Fruit fly (Drosophila melanogaster) Kc167 (cell line): ENCODE data around the gene nonA.

ENCODE experiments used
- Myc ChIP-seq: fragments of >200 bp; optimal IDR thresholded peaks from 2 replicates; lab custom pipeline; 2017; ENCODE audit warnings: missing external identifiers
- Sin3A ChIP-seq: fragments of >200 bp; optimal IDR thresholded peaks from 2 replicates; lab custom pipeline; 2018; ENCODE audit warnings: missing external identifiers
- h ChIP-seq: fragments of >200 bp; optimal IDR thresholded peaks from 3 replicates; lab custom pipeline; 2018; ENCODE audit warnings: missing external identifiers
- insv ChIP-seq: fragments of >200 bp; optimal IDR thresholded peaks from 3 replicates; lab custom pipeline; 2018; ENCODE audit warnings: missing external identifiers
- psq ChIP-seq: fragments of >200 bp; optimal IDR thresholded peaks from 2 replicates; lab custom pipeline; 2017; ENCODE audit warnings: missing external identifiers
- ttk ChIP-seq: sonication (Bioruptor generic); optimal IDR thresholded peaks from 2 replicates; lab custom pipeline; 2017; ENCODE audit warnings: missing external identifiers

nonA gene

dm6 chrX:16361306-16361705 is at the start of gene nonA:
nonA (plus strand) TSS chrX:16361569.
- no peak for TF ChIP-seq Sin3A (lab: Kevin White, UChicago)
- no peak for TF ChIP-seq h (lab: Kevin White, UChicago)
- TF ChIP-seq Myc, result no peak
- TF ChIP-seq insv (lab: Kevin White, UChicago), result no peak
- no peak for TF ChIP-seq psq
- no peak for TF ChIP-seq ttk (lab: Kevin White, UChicago)

- no peak for TF ChIP-seq insv (lab: Kevin White, UChicago)
- no peak for TF ChIP-seq ttk (lab: Kevin White, UChicago)
- TF ChIP-seq Myc, result no peak
- TF ChIP-seq Sin3A (lab: Kevin White, UChicago), result no peak
- no peak for TF ChIP-seq h (lab: Kevin White, UChicago)
- TF ChIP-seq psq, result no peak
These were observed 48.1 kb upstream of the nonA start, which contains the start of the genes CG9915 and SWIP for dm6 chrX:16313078-16313875. CG9915 (minus strand) TSS chrX:16313138. SWIP (plus strand) TSS chrX:16313709.

dm6 chrX:16318858-16319557 is 42.4 kb upstream of the nonA start:
- TF ChIP-seq psq, result no peak
- TF ChIP-seq ttk (lab: Kevin White, UChicago), result no peak
- TF ChIP-seq insv (lab: Kevin White, UChicago), result no peak
- TF ChIP-seq h (lab: Kevin White, UChicago), result no peak
- no peak for TF ChIP-seq Sin3A (lab: Kevin White, UChicago)
- TF ChIP-seq Myc, result no peak

dm6 chrX:16319558-16319924 is 41.8 kb upstream of the nonA start:
- TF ChIP-seq insv (lab: Kevin White, UChicago) (no peak), Myc (no peak), ttk (lab: Kevin White, UChicago) (no peak), psq (no peak), h (lab: Kevin White, UChicago) (no peak), Sin3A (lab: Kevin White, UChicago) (no peak)

- TF ChIP-seq insv (lab: Kevin White, UChicago), result no peak
- TF ChIP-seq Myc, result no peak
These were observed 41.0 kb upstream of the nonA start, which contains the start of gene Cyp1 for dm6 chrX:16320197-16320921. Cyp1 (minus strand) TSS chrX:16320370.

dm6 chrX:16321037-16321436 is 40.3 kb upstream of the nonA start:
- TF ChIP-seq Sin3A (lab: Kevin White, UChicago) (no peak), insv (lab: Kevin White, UChicago) (no peak)

dm6 chrX:16323063-16323462 is 38.3 kb upstream of the nonA start, which contains the start of the genes CG9917 and CG32579:
CG9917 (minus strand) TSS chrX:16323231.
CG32579 (plus strand) TSS chrX:16323286.
- no peak for TF ChIP-seq insv (lab: Kevin White, UChicago)
- no peak for TF ChIP-seq ttk (lab: Kevin White, UChicago)
- TF ChIP-seq Sin3A (lab: Kevin White, UChicago), result no peak
- no peak for TF ChIP-seq h (lab: Kevin White, UChicago)
- no peak for TF ChIP-seq Myc
- TF ChIP-seq psq, result no peak

- TF ChIP-seq Myc (no peak), h (lab: Kevin White, UChicago) (no peak), insv (lab: Kevin White, UChicago) (no peak), psq (no peak), Sin3A (lab: Kevin White, UChicago) (no peak), ttk (lab: Kevin White, UChicago) (no peak)
These were observed 37.8 kb upstream of the nonA start for dm6 chrX:16323536-16323935.

dm6 chrX:16325472-16325871 is 35.9 kb upstream of the nonA start, which contains the start of gene CalpC:
CalpC (plus strand) TSS chrX:16325763.
- no peak for TF ChIP-seq Sin3A (lab: Kevin White, UChicago)
- TF ChIP-seq h (lab: Kevin White, UChicago), result no peak
- no peak for TF ChIP-seq ttk (lab: Kevin White, UChicago)
- TF ChIP-seq insv (lab: Kevin White, UChicago), result no peak
- TF ChIP-seq psq, result no peak
- no peak for TF ChIP-seq Myc

dm6 chrX:16330659-16331058 is 30.7 kb upstream of the nonA start, which contains the start of gene CG9919:
CG9919 (minus strand) TSS chrX:16330759.
- TF ChIP-seq psq (no peak), insv (lab: Kevin White, UChicago) (no peak), h (lab: Kevin White, UChicago) (no peak), Myc (no peak), ttk (lab: Kevin White, UChicago) (no peak), Sin3A (lab: Kevin White, UChicago) (no peak)

dm6 chrX:16331562-16332233 is 29.7 kb upstream of the nonA start:
- no peak for TF ChIP-seq ttk (lab: Kevin White, UChicago)
- TF ChIP-seq Myc, result no peak
- no peak for TF ChIP-seq h (lab: Kevin White, UChicago)
- TF ChIP-seq psq, result no peak
- no peak for TF ChIP-seq Sin3A (lab: Kevin White, UChicago)
